Worm (Caenorhabditis elegans) whole organism, L1 larva: Measurements from ENCODE around the gene nep-1.
A peak's percentile ranks its signal among the peaks of the same experiment; 100 is the strongest.

Experiments
- C04F5.9 ChIP-seq: sonication (generic microtip); optimal IDR thresholded peaks from 2 replicates; lab custom pipeline; 2016; ENCODE audit warnings: missing genetic modification characterization, missing compliant biosample characterization
- aly-2 ChIP-seq: fragments of 150-350 bp; optimal IDR thresholded peaks from 2 replicates; lab custom pipeline; 2014; ENCODE audit warnings: missing biosample characterization, missing genetic modification characterization
- ama-1 ChIP-seq: fragments of 150-350 bp; optimal IDR thresholded peaks from 2 replicates; lab custom pipeline; 2014
- ceh-82 ChIP-seq, 3 experiments: fragments of 150-350 bp in 1 of 3; sonication (generic microtip) in 2 of 3; optimal IDR thresholded peaks; 2 replicates each; lab custom pipeline; 2014 to 2017; ENCODE audit warnings: missing biosample characterization in 3 of 3, missing genetic modification characterization in 3 of 3
- ceh-90 ChIP-seq: sonication (generic microtip); optimal IDR thresholded peaks from 2 replicates; lab custom pipeline; 2016; ENCODE audit warnings: missing genetic modification characterization, missing compliant biosample characterization
- dpl-1 ChIP-seq, 3 experiments: fragments of 150-350 bp in 2 of 3; sonication (generic microtip) in 1 of 3; optimal IDR thresholded peaks; 2 replicates each; lab custom pipeline; 2014 to 2017; ENCODE audit warnings: missing biosample characterization in 3 of 3, missing genetic modification characterization in 3 of 3, missing genetic modification reagents in 3 of 3
- elt-3 ChIP-seq, 6 experiments: fragments of 150-350 bp in 1 of 6; sonication (generic microtip); optimal IDR thresholded peaks; 2 replicates each; lab custom pipeline; 2017 to 2018; ENCODE audit warnings: missing biosample characterization in 6 of 6, missing genetic modification characterization in 6 of 6, inconsistent platforms in 1 of 6
- fkh-10 ChIP-seq: sonication (generic microtip); optimal IDR thresholded peaks from 2 replicates; lab custom pipeline; 2017; ENCODE audit warnings: missing biosample characterization, missing genetic modification reagents, missing genetic modification characterization
- lin-13 ChIP-seq: fragments of 150-350 bp; optimal IDR thresholded peaks from 2 replicates; lab custom pipeline; 2014; ENCODE audit warnings: missing biosample characterization, missing genetic modification reagents, missing genetic modification characterization
- lsy-2 ChIP-seq, 2 experiments: fragments of 150-350 bp; optimal IDR thresholded peaks; 2 replicates each; lab custom pipeline; 2014; ENCODE audit warnings: missing biosample characterization in 2 of 2, missing genetic modification characterization in 2 of 2
- nhr-76 ChIP-seq: sonication (generic microtip); optimal IDR thresholded peaks from 2 replicates; lab custom pipeline; 2017; ENCODE audit warnings: missing biosample characterization, missing genetic modification characterization
- skn-1 ChIP-seq: fragments of 150-350 bp; optimal IDR thresholded peaks from 2 replicates; lab custom pipeline; 2014; ENCODE audit warnings: missing biosample characterization, missing genetic modification characterization
- snpc-4 ChIP-seq: fragments of 150-350 bp; optimal IDR thresholded peaks from 2 replicates; lab custom pipeline; 2014; ENCODE audit warnings: missing biosample characterization, missing genetic modification characterization
- sptf-1 ChIP-seq: fragments of 150-350 bp; optimal IDR thresholded peaks from 2 replicates; lab custom pipeline; 2014; ENCODE audit warnings: missing biosample characterization, missing genetic modification characterization

ce11 chrII:11694432-11694831 is 37.5 kb upstream of the nep-1 start:
- TF ChIP-seq elt-3 (tag; optimal IDR thresholded peaks at IDR 0.05; lab: Kevin White, UChicago): peak in 1 of 6 experiments; percentile 22
- TF ChIP-seq skn-1: peak; percentile 42
- no peak for TF ChIP-seq fkh-10
- TF ChIP-seq C04F5.9 (tag; lab: Kevin White, UChicago): peak; percentile 3
- no peak for TF ChIP-seq snpc-4 (tag; lab: Kevin White, UChicago)
- peak; percentile 40 to 67 for TF ChIP-seq lsy-2 (tag; optimal IDR thresholded peaks at IDR 0.05; lab: Kevin White, UChicago)
- TF ChIP-seq lin-13 (GFP tag; lab: Kevin White, UChicago): peak; percentile 27
- peak; percentile 31 to 69 (median 62) for TF ChIP-seq dpl-1 (GFP tag; optimal IDR thresholded peaks at IDR 0.05; lab: Kevin White, UChicago)
- TF ChIP-seq ceh-82 (tag; optimal IDR thresholded peaks at IDR 0.05; lab: Kevin White, UChicago): peak in 1 of 3 experiments; percentile 35
- TF ChIP-seq sptf-1 (tag; lab: Kevin White, UChicago): no peak
- no peak for TF ChIP-seq nhr-76 (tag; lab: Kevin White, UChicago)
- TF ChIP-seq aly-2 (tag; lab: Kevin White, UChicago): no peak
- TF ChIP-seq ceh-90 (tag; lab: Kevin White, UChicago): no peak
- no peak for TF ChIP-seq ama-1
